Worm (Caenorhabditis elegans) whole organism, early embryonic: Measurements from ENCODE around the gene F47B8.10.

Experiments used
- B0310.2 ChIP-seq: sonication (generic microtip); optimal IDR thresholded peaks from 2 replicates; lab custom pipeline; 2016; ENCODE audit warnings: mild to moderate bottlenecking, missing genetic modification characterization, missing compliant biosample characterization
- F13C5.2 ChIP-seq: sonication (generic microtip); optimal IDR thresholded peaks from 2 replicates; lab custom pipeline; 2017; ENCODE audit warnings: mild to moderate bottlenecking, missing genetic modification characterization, inconsistent platforms, missing compliant biosample characterization
- aly-1 ChIP-seq: sonication (generic microtip); optimal IDR thresholded peaks from 2 replicates; lab custom pipeline; 2016; ENCODE audit warnings: missing genetic modification characterization, missing compliant biosample characterization
- ama-1 ChIP-seq: fragments of 150-350 bp; optimal IDR thresholded peaks from 2 replicates; lab custom pipeline; 2014
- ceh-36 ChIP-seq: sonication (generic microtip); optimal IDR thresholded peaks from 2 replicates; lab custom pipeline; 2016; ENCODE audit warnings: missing genetic modification characterization, inconsistent platforms, missing compliant biosample characterization
- ets-7 ChIP-seq: sonication (generic microtip); optimal IDR thresholded peaks from 2 replicates; lab custom pipeline; 2016; ENCODE audit warnings: missing genotype, missing genetic modification characterization, missing compliant biosample characterization
- flt-1 ChIP-seq: fragments of 200-800 bp; sonication (Bioruptor generic); IDR thresholded peaks from 2 replicates; pipeline ENCODE4 v1.3.6; 2022; ENCODE audit warnings: missing genetic modification characterization, missing compliant biosample characterization
- hmg-4 ChIP-seq: fragments of 200-800 bp; sonication (Bioruptor generic); optimal IDR thresholded peaks from 2 replicates; lab custom pipeline; 2018; ENCODE audit warnings: mild to moderate bottlenecking, missing genetic modification characterization, missing compliant biosample characterization
- hnd-1 ChIP-seq: sonication (generic microtip); optimal IDR thresholded peaks from 2 replicates; lab custom pipeline; 2016; ENCODE audit warnings: missing genetic modification characterization, missing compliant biosample characterization
- pes-1 ChIP-seq: fragments of 200-800 bp; sonication (Bioruptor generic); IDR thresholded peaks from 2 replicates; pipeline ENCODE4 v1.3.6; 2022; ENCODE audit warnings: missing genetic modification reagents, missing genetic modification characterization, missing compliant biosample characterization
- tbx-11 ChIP-seq: fragments of 200-800 bp; sonication (Bioruptor generic); IDR thresholded peaks from 2 replicates; pipeline ENCODE4 v1.3.6; 2022; ENCODE audit warnings: missing genetic modification characterization, missing compliant biosample characterization
- tbx-37 ChIP-seq: fragments of 200-800 bp; sonication (Bioruptor generic); conservative IDR thresholded peaks from 2 replicates; pipeline ENCODE4 v1.3.6; 2022; ENCODE audit warnings: missing genetic modification reagents, missing genetic modification characterization, missing compliant biosample characterization
- tra-4 ChIP-seq: sonication (generic microtip); optimal IDR thresholded peaks from 2 replicates; lab custom pipeline; 2017; ENCODE audit warnings: missing genetic modification characterization, missing compliant biosample characterization

DNA sequence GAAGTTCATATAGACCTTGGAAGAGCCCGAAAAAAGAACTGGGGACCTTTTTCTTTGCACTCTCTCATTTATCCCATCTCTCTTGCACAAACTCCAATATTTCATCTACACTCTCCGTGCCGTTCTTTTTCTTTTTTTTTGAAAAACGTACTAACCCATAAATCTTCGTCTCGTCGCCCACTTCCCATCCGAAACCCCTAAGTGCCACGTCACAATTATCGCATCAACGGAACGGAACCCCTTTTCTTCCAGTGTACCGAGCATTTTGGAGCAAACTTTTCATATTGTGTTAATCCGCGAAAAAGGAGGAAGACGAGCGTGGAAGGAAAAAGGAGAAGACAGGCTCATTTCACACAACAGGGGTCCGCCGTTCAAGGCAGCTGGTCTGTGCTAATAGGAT, 27.6 kb downstream of the F47B8.10 start:
- TF ChIP-seq tra-4 (tag; lab: Kevin White, UChicago) (no peak), ama-1 (lab: Kevin White, UChicago) (no peak), ets-7 (tag; lab: Kevin White, UChicago) (no peak), tbx-37 (GFP tag; lab: Robert Waterston, UW) (no peak), tbx-11 (GFP tag; lab: Robert Waterston, UW) (no peak), pes-1 (no peak), flt-1 (GFP tag; lab: Robert Waterston, UW) (no peak), ceh-36 (no peak), F13C5.2 (tag; lab: Kevin White, UChicago) (no peak), aly-1 (tag; lab: Kevin White, UChicago) (no peak), B0310.2 (tag; lab: Kevin White, UChicago) (no peak), hmg-4 (no peak), hnd-1 (tag; lab: Kevin White, UChicago) (no peak)
